Fruit fly (Drosophila melanogaster) Kc167 (cell line): ENCODE data around the gene CG14662.

ENCODE experiments used
- Myc ChIP-seq: fragments of >200 bp; optimal IDR thresholded peaks from 2 replicates; lab custom pipeline; 2017; ENCODE audit warnings: missing external identifiers
- Sin3A ChIP-seq: fragments of >200 bp; optimal IDR thresholded peaks from 2 replicates; lab custom pipeline; 2018; ENCODE audit warnings: missing external identifiers
- h ChIP-seq: fragments of >200 bp; optimal IDR thresholded peaks from 3 replicates; lab custom pipeline; 2018; ENCODE audit warnings: missing external identifiers
- insv ChIP-seq: fragments of >200 bp; optimal IDR thresholded peaks from 3 replicates; lab custom pipeline; 2018; ENCODE audit warnings: missing external identifiers
- psq ChIP-seq: fragments of >200 bp; optimal IDR thresholded peaks from 2 replicates; lab custom pipeline; 2017; ENCODE audit warnings: missing external identifiers
- ttk ChIP-seq: sonication (Bioruptor generic); optimal IDR thresholded peaks from 2 replicates; lab custom pipeline; 2017; ENCODE audit warnings: missing external identifiers

CG14662 gene

dm6 chr3R:4984132-4984531 is at the start of gene CG14662:
Gene CG14662 (minus strand): TSS chr3R:4984232.
- TF ChIP-seq psq (lab: Kevin White, UChicago) (no peak), ttk (lab: Kevin White, UChicago) (no peak), h (no peak), insv (lab: Kevin White, UChicago) (no peak), Myc (lab: Kevin White, UChicago) (no peak), Sin3A (lab: Kevin White, UChicago) (no peak)

- TF ChIP-seq psq (lab: Kevin White, UChicago) (no peak), Myc (lab: Kevin White, UChicago) (no peak), h (no peak), Sin3A (lab: Kevin White, UChicago) (no peak), ttk (lab: Kevin White, UChicago) (no peak), insv (lab: Kevin White, UChicago) (no peak)
Measured at dm6 chr3R:5033108-5033722, 49.2 kb upstream of the CG14662 start.

dm6 chr3R:5032359-5032758 is 48.3 kb upstream of the CG14662 start:
- TF ChIP-seq psq (lab: Kevin White, UChicago), result no peak

- no peak for TF ChIP-seq Myc (lab: Kevin White, UChicago)
- no peak for TF ChIP-seq Sin3A (lab: Kevin White, UChicago)
- TF ChIP-seq h, result no peak
- TF ChIP-seq ttk (lab: Kevin White, UChicago), result no peak
- no peak for TF ChIP-seq insv (lab: Kevin White, UChicago)
- no peak for TF ChIP-seq psq (lab: Kevin White, UChicago)
Measured at dm6 chr3R:5031881-5032280, 47.8 kb upstream of the CG14662 start.

dm6 chr3R:5030728-5031373 is 46.8 kb upstream of the CG14662 start:
- TF ChIP-seq ttk (lab: Kevin White, UChicago) (no peak), Sin3A (lab: Kevin White, UChicago) (no peak), psq (lab: Kevin White, UChicago) (no peak), Myc (lab: Kevin White, UChicago) (no peak), h (no peak), insv (lab: Kevin White, UChicago) (no peak)

- TF ChIP-seq h (no peak), Sin3A (lab: Kevin White, UChicago) (no peak), insv (lab: Kevin White, UChicago) (no peak), Myc (lab: Kevin White, UChicago) (no peak), psq (lab: Kevin White, UChicago) (no peak), ttk (lab: Kevin White, UChicago) (no peak)
Measured at dm6 chr3R:5028053-5028729, 44.2 kb upstream of the CG14662 start.

- TF ChIP-seq h (no peak), Sin3A (lab: Kevin White, UChicago) (no peak), insv (lab: Kevin White, UChicago) (no peak), ttk (lab: Kevin White, UChicago) (no peak), Myc (lab: Kevin White, UChicago) (no peak), psq (lab: Kevin White, UChicago) (no peak)
Measured at dm6 chr3R:5027545-5027944, 43.5 kb upstream of the CG14662 start.

dm6 chr3R:5025429-5026284 is 41.6 kb upstream of the CG14662 start:
- TF ChIP-seq Myc (lab: Kevin White, UChicago) (no peak), h (no peak), psq (lab: Kevin White, UChicago) (no peak), insv (lab: Kevin White, UChicago) (no peak), ttk (lab: Kevin White, UChicago) (no peak), Sin3A (lab: Kevin White, UChicago) (no peak)

dm6 chr3R:5023514-5024397 is 39.7 kb upstream of the CG14662 start:
- no peak for TF ChIP-seq insv (lab: Kevin White, UChicago)
- no peak for TF ChIP-seq psq (lab: Kevin White, UChicago)
- no peak for TF ChIP-seq h
- TF ChIP-seq Sin3A (lab: Kevin White, UChicago), result no peak
- no peak for TF ChIP-seq Myc (lab: Kevin White, UChicago)
- no peak for TF ChIP-seq ttk (lab: Kevin White, UChicago)

dm6 chr3R:5022426-5022825 is 38.4 kb upstream of the CG14662 start:
- no peak for TF ChIP-seq Sin3A (lab: Kevin White, UChicago)
- TF ChIP-seq Myc (lab: Kevin White, UChicago), result no peak
- no peak for TF ChIP-seq ttk (lab: Kevin White, UChicago)
- TF ChIP-seq psq (lab: Kevin White, UChicago), result no peak
- no peak for TF ChIP-seq insv (lab: Kevin White, UChicago)
- TF ChIP-seq h, result no peak
